Worm (Caenorhabditis elegans): ENCODE data around the gene ani-2.

ce11 chrII:6366696-6367095 is 1.5 kb upstream of the ani-2 start, which contains the start of gene ctsa-4.1:
- TF ChIP-seq W03F9.2 (tag; optimal IDR thresholded peaks at IDR 0.05): no peak
- no peak for TF ChIP-seq him-1 (tag; optimal IDR thresholded peaks at IDR 0.05)

All from whole organism, L4/young adult.